Fruit fly (Drosophila melanogaster) whole organism: ENCODE data around the gene moi.
A peak's percentile ranks its signal among the peaks of the same experiment; 100 is the strongest.

Experiments
- CG8478 ChIP-seq: fragments of >200 bp; optimal IDR thresholded peaks from 2 replicates; lab custom pipeline; 2018; ENCODE audit warnings: inconsistent platforms
- Dll ChIP-seq: fragments of >200 bp; optimal IDR thresholded peaks from 2 replicates; lab custom pipeline; 2017
- EcR ChIP-seq, 2 experiments: fragments of >200 bp; optimal IDR thresholded peaks; 2 replicates each; lab custom pipeline; 2017; ENCODE audit warnings: missing biosample characterization in 2 of 2, missing genetic modification characterization in 2 of 2, missing genetic modification reagents in 2 of 2
- pan ChIP-seq: fragments of >200 bp; optimal IDR thresholded peaks from 2 replicates; lab custom pipeline; 2017
- psq ChIP-seq: fragments of >200 bp; optimal IDR thresholded peaks from 2 replicates; lab custom pipeline; 2017
- usp ChIP-seq: fragments of >200 bp; optimal IDR thresholded peaks from 2 replicates; lab custom pipeline; 2017; ENCODE audit warnings: missing biosample characterization, missing genetic modification characterization, mixed read lengths

moi gene

DNA sequence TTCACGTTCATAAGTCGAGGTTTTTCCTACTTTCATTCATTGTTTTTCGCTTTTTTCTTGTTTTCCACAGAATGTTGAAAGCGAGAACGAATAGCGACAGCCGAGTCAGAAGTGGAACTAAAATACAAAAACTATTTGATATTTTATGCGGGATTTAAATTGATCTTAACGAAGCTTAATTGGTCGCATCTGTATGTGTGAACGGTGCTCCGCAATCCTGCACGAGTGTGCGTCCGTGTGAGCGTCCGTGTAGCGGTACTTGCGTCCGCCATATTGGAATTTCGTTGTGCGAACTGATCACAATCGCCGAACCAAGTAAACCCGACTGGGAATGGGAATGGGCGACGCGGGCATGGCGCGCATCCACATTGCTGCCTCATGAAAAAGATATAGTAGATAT lies 23.1 kb upstream of the moi start:
- TF ChIP-seq EcR (GFP tag; optimal IDR thresholded peaks at IDR 0.05; lab: Kevin White, UChicago) (no peak), pan (lab: Kevin White, UChicago) (no peak), usp (GFP tag; lab: Kevin White, UChicago) (no peak), psq (no peak), CG8478 (lab: Kevin White, UChicago) (no peak), Dll (lab: Kevin White, UChicago) (no peak)

DNA sequence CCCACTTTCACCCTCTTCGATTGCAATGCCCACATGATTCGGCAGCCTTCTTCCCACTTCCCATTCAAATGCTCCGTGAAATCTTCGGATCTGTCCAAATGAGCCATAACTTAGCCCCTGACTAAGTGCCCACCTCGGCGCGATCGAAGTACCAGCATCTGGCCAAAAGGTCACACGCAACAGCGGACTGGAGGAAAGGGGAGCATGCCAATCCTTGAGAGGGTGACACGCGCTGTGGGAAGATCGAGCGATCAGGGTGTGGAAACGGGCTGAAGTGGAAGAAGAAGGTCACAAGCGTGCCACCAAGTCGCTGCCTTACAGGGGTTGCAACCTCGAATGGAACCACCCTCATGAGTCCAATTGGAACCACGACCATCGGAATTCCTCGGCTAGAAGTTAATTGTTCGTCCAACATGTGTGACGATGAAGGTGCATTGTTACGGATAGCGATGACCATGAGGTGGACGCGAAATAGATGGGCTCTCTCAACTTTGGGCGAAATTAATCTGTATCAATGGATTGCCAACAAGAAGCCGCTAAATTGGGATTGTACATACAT lies 20.6 kb upstream of the moi start:
- no peak for TF ChIP-seq CG8478 (lab: Kevin White, UChicago)
- no peak for TF ChIP-seq usp (GFP tag; lab: Kevin White, UChicago)
- TF ChIP-seq EcR (GFP tag; optimal IDR thresholded peaks at IDR 0.05; lab: Kevin White, UChicago), result no peak
- no peak for TF ChIP-seq pan (lab: Kevin White, UChicago)
- no peak for TF ChIP-seq psq
- no peak for TF ChIP-seq Dll (lab: Kevin White, UChicago)

DNA sequence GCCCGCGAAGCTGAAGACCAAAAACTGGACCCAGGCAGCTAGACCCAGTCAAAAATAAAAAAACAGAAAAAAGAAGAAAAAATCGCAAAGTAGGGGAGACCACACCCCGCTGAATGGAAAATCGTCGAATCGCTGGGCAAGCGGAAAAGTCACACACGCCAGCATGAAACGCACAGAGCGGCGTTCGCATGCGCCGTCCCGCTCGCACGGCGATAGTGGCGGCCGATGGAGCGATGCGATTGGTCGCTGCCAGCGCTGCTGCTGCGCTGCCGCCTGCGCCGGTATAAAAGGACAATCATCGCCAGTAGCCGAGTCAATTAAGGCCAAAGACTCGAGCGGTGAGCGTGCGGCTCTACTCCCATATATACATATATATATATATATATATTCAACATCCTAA lies 19.5 kb upstream of the moi start, which contains the start of gene repo:
TSS of gene repo (plus strand) at position 314 of the 400 bp plus-strand sequence.
- no peak for TF ChIP-seq usp (GFP tag; lab: Kevin White, UChicago)
- TF ChIP-seq EcR (GFP tag; optimal IDR thresholded peaks at IDR 0.05; lab: Kevin White, UChicago), result no peak
- TF ChIP-seq Dll (lab: Kevin White, UChicago), result no peak
- TF ChIP-seq psq, result no peak
- TF ChIP-seq CG8478 (lab: Kevin White, UChicago), result no peak
- TF ChIP-seq pan (lab: Kevin White, UChicago), result no peak

DNA sequence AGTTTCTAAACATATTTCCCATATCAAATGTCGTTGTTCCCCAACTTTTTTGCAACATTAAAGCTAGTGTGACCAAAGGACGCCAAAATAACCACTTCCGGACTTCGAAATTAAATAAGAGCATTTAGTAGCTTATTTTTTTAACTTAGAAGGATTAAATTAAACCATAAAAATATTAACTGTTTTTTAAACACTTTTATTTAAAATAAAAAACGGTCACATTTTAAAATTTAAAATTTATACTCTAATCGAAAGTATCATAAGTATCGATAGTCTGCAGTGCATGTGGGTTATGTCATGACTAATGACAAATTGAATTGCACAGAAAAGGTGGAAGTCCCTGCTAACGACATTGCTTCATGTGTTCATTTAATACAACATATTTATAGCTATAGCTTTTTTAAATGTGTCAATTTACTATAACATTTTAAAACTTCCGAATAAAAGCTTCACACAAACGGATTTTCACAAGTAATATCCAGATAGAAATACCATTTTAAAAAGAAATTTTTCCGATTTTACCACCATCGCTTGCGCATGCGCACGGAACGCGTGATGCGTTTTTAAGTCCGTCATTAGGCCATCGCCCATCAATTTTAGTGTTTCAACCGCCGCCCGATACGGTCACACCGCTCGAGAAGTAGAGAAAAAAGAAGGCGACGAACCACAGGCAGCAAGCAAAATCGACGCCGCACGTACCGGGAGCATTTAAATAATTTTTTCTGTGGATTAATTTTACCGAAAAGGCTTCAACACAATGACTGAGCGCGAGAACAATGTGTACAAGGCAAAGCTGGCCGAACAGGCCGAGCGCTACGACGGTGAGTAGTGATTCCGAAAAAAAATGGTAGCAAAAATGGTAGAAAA lies 13.0 kb upstream of the moi start, which contains the start of the genes CG7156 and 14-3-3epsilon:
TSS of gene CG7156 (minus strand) at position 71 of the 867 bp plus-strand sequence.
TSS of gene 14-3-3epsilon (plus strand) at position 443 of the 867 bp plus-strand sequence.
- no peak for TF ChIP-seq usp (GFP tag; lab: Kevin White, UChicago)
- TF ChIP-seq EcR (GFP tag; optimal IDR thresholded peaks at IDR 0.05; lab: Kevin White, UChicago), result no peak
- TF ChIP-seq CG8478 (lab: Kevin White, UChicago), result no peak
- no peak for TF ChIP-seq pan (lab: Kevin White, UChicago)
- no peak for TF ChIP-seq Dll (lab: Kevin White, UChicago)
- no peak for TF ChIP-seq psq

DNA sequence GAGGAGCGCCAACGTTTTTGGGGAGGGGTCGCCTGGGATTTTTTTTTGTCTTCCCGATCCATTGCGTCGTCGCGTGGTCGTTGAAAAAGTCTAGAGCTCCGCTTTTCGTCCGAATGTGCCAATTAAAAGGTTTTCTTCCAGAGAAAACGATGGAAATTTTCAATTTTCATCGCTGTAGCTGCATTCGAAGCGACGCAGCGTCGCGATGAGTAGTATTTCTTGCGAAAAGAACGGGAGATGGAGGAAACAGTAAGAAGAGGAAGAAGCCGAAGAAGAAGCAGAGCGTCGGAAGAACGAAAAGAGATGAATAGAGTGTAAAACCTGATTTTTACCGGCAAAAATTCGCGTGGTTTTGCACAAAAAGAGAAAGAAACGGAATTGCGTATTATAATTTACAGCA lies 12.3 kb upstream of the moi start:
- no peak for TF ChIP-seq EcR (GFP tag; optimal IDR thresholded peaks at IDR 0.05; lab: Kevin White, UChicago)
- TF ChIP-seq pan (lab: Kevin White, UChicago), result no peak
- no peak for TF ChIP-seq usp (GFP tag; lab: Kevin White, UChicago)
- no peak for TF ChIP-seq psq
- no peak for TF ChIP-seq CG8478 (lab: Kevin White, UChicago)
- no peak for TF ChIP-seq Dll (lab: Kevin White, UChicago)

DNA sequence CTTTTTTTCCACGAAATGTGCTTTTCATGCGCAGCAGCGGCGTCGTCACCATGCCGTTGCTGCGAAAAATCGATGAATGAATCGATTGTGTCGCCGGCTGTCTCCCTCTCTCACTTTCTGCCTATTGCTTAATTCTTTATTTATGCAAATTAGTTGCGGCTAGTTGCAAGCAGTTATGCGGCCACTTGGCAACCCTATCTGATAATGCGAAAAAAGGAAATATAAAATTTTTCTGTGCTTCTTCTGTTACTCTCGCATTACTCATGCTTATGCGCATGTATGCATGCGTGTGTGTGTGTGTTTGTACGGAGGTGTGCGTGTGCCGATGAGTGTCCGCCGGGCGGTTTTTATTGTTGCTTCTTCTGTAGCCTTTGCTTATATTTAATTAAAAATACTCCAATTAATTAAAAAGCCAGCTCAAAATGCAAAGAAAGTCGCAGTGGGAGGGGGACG lies 11.6 kb upstream of the moi start:
- TF ChIP-seq usp (GFP tag; lab: Kevin White, UChicago), result no peak
- no peak for TF ChIP-seq Dll (lab: Kevin White, UChicago)
- no peak for TF ChIP-seq CG8478 (lab: Kevin White, UChicago)
- no peak for TF ChIP-seq psq
- TF ChIP-seq pan (lab: Kevin White, UChicago), result no peak
- TF ChIP-seq EcR (GFP tag; optimal IDR thresholded peaks at IDR 0.05; lab: Kevin White, UChicago), result no peak

DNA sequence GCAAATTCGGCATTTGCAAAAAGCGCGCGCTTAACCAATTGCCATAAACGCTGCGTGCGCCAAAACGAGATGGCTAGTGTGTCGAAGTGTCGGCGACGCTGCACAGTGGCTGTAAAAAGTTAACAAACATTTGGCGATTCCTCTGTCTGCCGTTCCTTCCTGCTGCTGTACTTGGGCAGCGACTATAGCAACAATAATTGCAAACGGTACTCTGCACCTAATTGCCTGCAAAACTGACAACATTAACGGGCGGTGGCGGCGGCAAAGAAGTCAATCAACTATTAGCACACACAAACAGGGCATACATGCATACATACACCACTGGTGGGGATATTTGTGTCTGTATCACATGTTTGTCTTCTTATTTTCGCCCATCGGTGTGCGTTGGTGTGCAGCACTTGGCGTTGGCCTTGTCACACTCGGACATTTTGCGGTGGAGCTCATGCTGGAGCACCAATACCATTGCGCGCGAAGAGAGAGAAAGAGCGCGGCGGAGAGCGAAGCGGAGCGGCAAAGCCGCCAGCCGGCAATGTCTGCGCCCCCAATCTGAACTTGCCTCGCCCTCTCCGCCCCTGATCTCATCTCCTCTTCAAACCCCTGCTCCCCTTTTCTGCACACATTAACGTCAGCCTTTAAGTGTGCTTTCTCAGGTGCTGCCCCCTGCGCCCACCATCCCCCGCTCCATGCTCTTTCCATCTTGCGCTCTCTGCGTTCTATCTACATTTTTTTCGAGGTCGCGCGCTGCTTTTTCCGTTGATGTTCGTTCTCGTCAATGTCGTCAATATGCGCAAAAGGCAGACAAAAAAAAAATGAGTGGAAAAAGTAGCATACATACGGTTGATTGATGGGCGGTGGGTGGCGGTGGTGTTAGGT lies 10.9 kb upstream of the moi start:
- no peak for TF ChIP-seq pan (lab: Kevin White, UChicago)
- peak; percentile 93 for TF ChIP-seq Dll (lab: Kevin White, UChicago)
- peak; percentile 89 for TF ChIP-seq CG8478 (lab: Kevin White, UChicago)
- no peak for TF ChIP-seq psq
- no peak for TF ChIP-seq usp (GFP tag; lab: Kevin White, UChicago)
- TF ChIP-seq EcR (GFP tag; optimal IDR thresholded peaks at IDR 0.05; lab: Kevin White, UChicago), result peak in 1 of 2 experiments; percentile 79

DNA sequence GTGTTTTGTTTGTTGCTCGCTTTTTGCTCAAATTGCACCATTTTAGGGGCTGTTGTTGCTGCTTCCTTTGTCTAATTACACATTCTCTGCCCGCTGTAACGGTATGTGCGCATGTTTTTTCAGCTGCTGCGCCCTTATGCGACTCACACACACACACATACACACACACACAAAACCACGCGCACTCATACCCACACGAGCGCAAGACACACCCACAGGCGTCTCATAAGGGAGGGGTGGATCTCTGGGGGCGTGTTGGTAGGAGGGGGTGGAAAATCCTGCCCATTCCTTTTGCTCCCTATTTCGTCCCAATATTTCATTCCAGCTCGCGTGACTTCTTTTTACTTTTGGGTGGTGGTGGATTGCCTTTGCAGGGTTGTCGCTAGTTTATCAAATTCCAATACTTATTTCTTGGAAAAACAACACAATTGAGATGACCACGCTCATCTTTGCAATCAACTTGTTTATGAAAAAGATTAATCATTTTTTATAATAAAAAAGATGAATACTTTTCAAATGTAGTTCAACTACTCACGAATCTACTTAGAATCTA lies 10.2 kb upstream of the moi start:
- TF ChIP-seq CG8478 (lab: Kevin White, UChicago) (no peak), psq (no peak), Dll (lab: Kevin White, UChicago) (no peak), EcR (GFP tag; optimal IDR thresholded peaks at IDR 0.05; lab: Kevin White, UChicago) (no peak), usp (GFP tag; lab: Kevin White, UChicago) (no peak), pan (lab: Kevin White, UChicago) (no peak)

DNA sequence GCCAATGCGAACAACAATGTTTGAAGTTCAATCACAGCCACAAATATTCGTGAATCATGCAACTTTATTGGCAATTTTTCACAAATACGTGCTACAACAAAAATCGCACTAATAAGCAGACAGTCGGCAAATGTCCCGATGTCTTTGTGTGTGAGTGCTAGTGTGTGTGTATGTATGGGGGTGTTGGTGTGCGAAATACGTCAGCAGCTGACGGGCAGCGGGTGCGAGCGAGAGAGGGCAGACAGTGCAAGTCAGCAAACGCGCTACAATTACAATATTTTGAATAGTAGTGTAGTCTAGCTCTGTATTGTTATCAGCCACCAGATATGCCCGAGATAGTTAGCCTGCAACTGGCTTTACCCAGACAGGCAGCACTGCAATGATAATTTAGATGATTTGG lies 9.3 kb upstream of the moi start:
- TF ChIP-seq pan (lab: Kevin White, UChicago) (no peak), psq (no peak), usp (GFP tag; lab: Kevin White, UChicago) (no peak), CG8478 (lab: Kevin White, UChicago) (no peak), EcR (GFP tag; optimal IDR thresholded peaks at IDR 0.05; lab: Kevin White, UChicago) (no peak), Dll (lab: Kevin White, UChicago) (no peak)

DNA sequence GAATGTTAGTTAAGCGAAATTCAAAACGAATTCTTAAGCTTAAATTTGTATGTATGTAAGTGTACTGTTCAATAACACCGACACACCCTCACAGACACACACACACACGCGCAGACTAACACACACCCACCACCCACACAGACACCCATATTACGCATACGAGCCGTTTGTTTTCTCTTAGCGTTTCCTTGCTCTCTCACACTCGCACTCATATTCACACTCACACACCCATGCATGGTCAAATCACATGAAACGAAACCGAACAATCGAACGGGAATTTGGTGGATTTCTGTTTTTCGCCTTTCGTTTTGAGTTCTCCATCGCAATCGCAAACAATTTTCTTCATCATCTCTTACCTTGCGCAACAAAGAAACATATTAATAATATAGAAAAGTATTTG lies 6.1 kb upstream of the moi start:
- TF ChIP-seq Dll (lab: Kevin White, UChicago) (no peak), psq (no peak), usp (GFP tag; lab: Kevin White, UChicago) (no peak), pan (lab: Kevin White, UChicago) (no peak), CG8478 (lab: Kevin White, UChicago) (no peak), EcR (GFP tag; optimal IDR thresholded peaks at IDR 0.05; lab: Kevin White, UChicago) (no peak)
